Worm (Caenorhabditis elegans): ENCODE measurements around the gene W04E12.4.
A peak's percentile ranks its signal among the peaks of the same experiment; 100 is the strongest.

ce11 chrV:19722881-19723280 lies 20.5 kb upstream of the W04E12.4 start:
- TF ChIP-seq blmp-1 (tag; optimal IDR thresholded peaks at IDR 0.05) (no peak), snpc-4 (tag; optimal IDR thresholded peaks at IDR 0.05) (no peak), mep-1 (tag; optimal IDR thresholded peaks at IDR 0.05) (no peak), unc-62 (GFP tag; optimal IDR thresholded peaks at IDR 0.05) (no peak), lin-13 (tag; optimal IDR thresholded peaks at IDR 0.05) (peak; percentile 18), ces-1 (GFP tag; optimal IDR thresholded peaks at IDR 0.05) (peak; percentile 28), nhr-76 (tag; optimal IDR thresholded peaks at IDR 0.05) (no peak), elt-3 (tag; optimal IDR thresholded peaks at IDR 0.05) (no peak), lsy-2 (tag; optimal IDR thresholded peaks at IDR 0.05) (no peak), sptf-1 (tag; optimal IDR thresholded peaks at IDR 0.05) (peak; percentile 78), nhr-12 (tag; optimal IDR thresholded peaks at IDR 0.05) (no peak), pha-4 (tag; optimal IDR thresholded peaks at IDR 0.05) (no peak), flh-1 (GFP tag; optimal IDR thresholded peaks at IDR 0.05) (no peak)
